Worm (Caenorhabditis elegans) whole organism, L4 larva: Measurements from ENCODE around the gene T07A9.12.

Source experiments
- F10B5.3 ChIP-seq: sonication (generic microtip); optimal IDR thresholded peaks from 2 replicates; lab custom pipeline; 2016; ENCODE audit warnings: mild to moderate bottlenecking, missing genetic modification characterization, missing compliant biosample characterization
- F26F4.8 ChIP-seq: fragments of 200-800 bp; sonication (Bioruptor generic); conservative IDR thresholded peaks from 2 replicates; pipeline ENCODE4 v1.3.6; 2022; ENCODE audit warnings: missing genetic modification characterization, missing compliant biosample characterization
- F44E2.7 ChIP-seq: fragments of 200-800 bp; sonication (Bioruptor generic); IDR thresholded peaks from 2 replicates; pipeline ENCODE4 v2.1.2; 2022; ENCODE audit warnings: missing genetic modification characterization, missing compliant biosample characterization
- R02D3.7 ChIP-seq: fragments of 150-350 bp; sonication (generic microtip); optimal IDR thresholded peaks from 3 replicates; lab custom pipeline; 2014; ENCODE audit warnings: missing biosample characterization, missing genetic modification characterization
- T20F7.1 ChIP-seq: fragments of 200-800 bp; sonication (Bioruptor generic); optimal IDR thresholded peaks from 2 replicates; lab custom pipeline; 2018; ENCODE audit warnings: mild to moderate bottlenecking, missing genetic modification characterization, missing compliant biosample characterization
- Y105C5A.15 ChIP-seq: fragments of 200-800 bp; sonication (Bioruptor generic); IDR thresholded peaks from 2 replicates; pipeline ENCODE4 v1.3.6; 2022; ENCODE audit warnings: missing genetic modification characterization, missing compliant biosample characterization
- Y5F2A.4 ChIP-seq: fragments of 200-800 bp; sonication (Bioruptor generic); optimal IDR thresholded peaks from 2 replicates; lab custom pipeline; 2018; ENCODE audit warnings: mild to moderate bottlenecking, missing genetic modification characterization, missing compliant biosample characterization
- ZK546.5 ChIP-seq, 2 experiments: sonication (generic microtip); optimal IDR thresholded peaks; 2 replicates each; lab custom pipeline; 2017; ENCODE audit warnings: missing biosample characterization in 2 of 2, missing genetic modification characterization in 2 of 2
- aha-1 ChIP-seq: fragments of 150-350 bp; peaks from one replicate; lab custom pipeline; 2014; ENCODE audit warnings: missing biosample characterization, missing genetic modification characterization
- ama-1 ChIP-seq: fragments of 150-350 bp; optimal IDR thresholded peaks from 2 replicates; lab custom pipeline; 2014; ENCODE audit warnings: inconsistent platforms, mixed read lengths
- attf-4 ChIP-seq: sonication (generic microtip); optimal IDR thresholded peaks from 3 replicates; lab custom pipeline; 2017; ENCODE audit warnings: missing biosample characterization, missing genetic modification characterization
- ceh-20 ChIP-seq: fragments of 200-800 bp; sonication (Bioruptor generic); IDR thresholded peaks from 2 replicates; pipeline ENCODE4 v1.3.6; 2022; ENCODE audit warnings: missing genetic modification reagents, missing genetic modification characterization, missing compliant biosample characterization
- ceh-28 ChIP-seq: fragments of 150-350 bp; optimal IDR thresholded peaks from 2 replicates; lab custom pipeline; 2014; ENCODE audit warnings: missing biosample characterization, missing genetic modification reagents, missing genetic modification characterization
- ceh-32 ChIP-seq: sonication (generic microtip); optimal IDR thresholded peaks from 2 replicates; lab custom pipeline; 2016; ENCODE audit warnings: mild to moderate bottlenecking, missing genetic modification characterization, missing compliant biosample characterization; ENCODE audit not compliant: poor library complexity
- ceh-82 ChIP-seq: sonication (generic microtip); optimal IDR thresholded peaks from 2 replicates; lab custom pipeline; 2017; ENCODE audit warnings: missing biosample characterization, missing genetic modification characterization
- daf-16 ChIP-seq, 3 experiments: sonication (generic microtip); optimal IDR thresholded peaks; 2 replicates each; lab custom pipeline; 2016 to 2017; ENCODE audit warnings: missing genetic modification characterization in 3 of 3, missing genetic modification reagents in 3 of 3, mild to moderate bottlenecking in 2 of 3, missing compliant biosample characterization in 2 of 3, missing biosample characterization in 1 of 3, moderate library complexity in 1 of 3
- daf-8 ChIP-seq: fragments of 200-800 bp; sonication (Bioruptor generic); IDR thresholded peaks from 2 replicates; pipeline ENCODE4 v1.3.6; 2022; ENCODE audit warnings: missing genetic modification characterization, missing compliant biosample characterization
- dmd-6 ChIP-seq: fragments of 200-800 bp; sonication (Bioruptor generic); IDR thresholded peaks from 2 replicates; pipeline ENCODE4 v1.3.6; 2022; ENCODE audit warnings: missing genetic modification reagents, missing genetic modification characterization, missing compliant biosample characterization
- dmd-8 ChIP-seq: fragments of 200-800 bp; sonication (Bioruptor generic); IDR thresholded peaks from 2 replicates; pipeline ENCODE4 v1.3.6; 2022; ENCODE audit warnings: missing genetic modification characterization, missing compliant biosample characterization
- dmd-9 ChIP-seq: fragments of 200-800 bp; sonication (Bioruptor generic); IDR thresholded peaks from 2 replicates; pipeline ENCODE4 v1.3.6; 2022; ENCODE audit warnings: missing genetic modification reagents, missing genetic modification characterization, missing compliant biosample characterization
- dpl-1 ChIP-seq: fragments of 150-350 bp; optimal IDR thresholded peaks from 2 replicates; lab custom pipeline; 2014; ENCODE audit warnings: missing biosample characterization, missing genetic modification reagents, missing genetic modification characterization
- dve-1 ChIP-seq: sonication (generic microtip); optimal IDR thresholded peaks from 2 replicates; lab custom pipeline; 2017; ENCODE audit warnings: antibody characterized with exemption, mild to moderate bottlenecking, missing genetic modification characterization, missing compliant biosample characterization; ENCODE audit not compliant: insufficient read depth
- fos-1 ChIP-seq: fragments of 150-350 bp; optimal IDR thresholded peaks from 2 replicates; lab custom pipeline; 2014; ENCODE audit warnings: missing biosample characterization, missing genetic modification characterization
- gei-8 ChIP-seq: fragments of 200-800 bp; sonication (Bioruptor generic); optimal IDR thresholded peaks from 2 replicates; lab custom pipeline; 2018; ENCODE audit warnings: mild to moderate bottlenecking, missing genetic modification characterization, missing compliant biosample characterization
- hif-1 ChIP-seq, 2 experiments: sonication (generic microtip); optimal IDR thresholded peaks; 2 replicates each; lab custom pipeline; 2016 to 2017; ENCODE audit warnings: missing compliant biosample characterization in 2 of 2, missing genetic modification characterization in 2 of 2, missing genetic modification reagents in 2 of 2, missing genotype in 2 of 2, mild to moderate bottlenecking in 1 of 2
- jun-1 ChIP-seq: fragments of 150-350 bp; optimal IDR thresholded peaks from 2 replicates; lab custom pipeline; 2014; ENCODE audit warnings: missing biosample characterization, missing genetic modification reagents, missing genetic modification characterization
- lin-29 ChIP-seq: fragments of 200-800 bp; sonication (Bioruptor generic); IDR thresholded peaks from 2 replicates; pipeline ENCODE4 v1.3.6; 2022; ENCODE audit warnings: missing genetic modification reagents, missing genetic modification characterization, missing compliant biosample characterization
- lin-39 ChIP-seq: fragments of 150-350 bp; optimal IDR thresholded peaks from 2 replicates; lab custom pipeline; 2014; ENCODE audit warnings: missing biosample characterization, missing genetic modification reagents, missing genetic modification characterization
- lir-3 ChIP-seq: sonication (generic microtip); optimal IDR thresholded peaks from 2 replicates; lab custom pipeline; 2016; ENCODE audit warnings: mild to moderate bottlenecking, missing genetic modification characterization, missing compliant biosample characterization
- lsy-2 ChIP-seq, 2 experiments: fragments of 150-350 bp in 1 of 2; sonication (generic microtip) in 1 of 2; optimal IDR thresholded peaks; 2 replicates each; lab custom pipeline; 2014 to 2017; ENCODE audit warnings: missing biosample characterization in 2 of 2, missing genetic modification characterization in 2 of 2
- madf-5 ChIP-seq, 2 experiments: fragments of 200-800 bp; sonication (Bioruptor generic); IDR thresholded peaks; 2 replicates each; pipeline ENCODE4 v1.3.6; 2022; ENCODE audit warnings: missing compliant biosample characterization in 2 of 2, missing genetic modification characterization in 2 of 2
- madf-9 ChIP-seq: fragments of 200-800 bp; sonication (Bioruptor generic); conservative IDR thresholded peaks from 2 replicates; pipeline ENCODE4 v1.3.6; 2022; ENCODE audit warnings: missing genetic modification reagents, missing genetic modification characterization, missing compliant biosample characterization
- mdl-1 ChIP-seq, 2 experiments: fragments of 150-350 bp in 1 of 2; sonication (generic microtip) in 1 of 2; optimal IDR thresholded peaks; 2 replicates each; lab custom pipeline; 2014 to 2017; ENCODE audit warnings: missing biosample characterization in 2 of 2, missing genetic modification characterization in 2 of 2
- mdt-29 ChIP-seq: fragments of 200-800 bp; sonication (Bioruptor generic); IDR thresholded peaks from 2 replicates; pipeline ENCODE4 v1.3.6; 2022; ENCODE audit warnings: missing genetic modification reagents, missing genetic modification characterization, missing compliant biosample characterization
- mep-1 ChIP-seq: fragments of 150-350 bp; sonication (generic microtip); optimal IDR thresholded peaks from 3 replicates; lab custom pipeline; 2014; ENCODE audit warnings: missing biosample characterization, missing genetic modification characterization
- mxl-3 ChIP-seq: fragments of 200-800 bp; sonication (Bioruptor generic); optimal IDR thresholded peaks from 2 replicates; lab custom pipeline; 2018; ENCODE audit warnings: mild to moderate bottlenecking, missing genetic modification characterization, missing compliant biosample characterization
- nhr-10 ChIP-seq: fragments of 150-350 bp; optimal IDR thresholded peaks from 2 replicates; lab custom pipeline; 2014; ENCODE audit warnings: missing biosample characterization, missing genetic modification characterization
- nhr-102 ChIP-seq: sonication (generic microtip); optimal IDR thresholded peaks from 2 replicates; lab custom pipeline; 2016; ENCODE audit warnings: mild to moderate bottlenecking, missing genetic modification characterization, moderate library complexity, missing compliant biosample characterization
- nhr-11 ChIP-seq: fragments of 150-350 bp; optimal IDR thresholded peaks from 2 replicates; lab custom pipeline; 2014; ENCODE audit warnings: missing biosample characterization, missing genetic modification characterization
- nhr-237 ChIP-seq: sonication (generic microtip); optimal IDR thresholded peaks from 2 replicates; lab custom pipeline; 2017; ENCODE audit warnings: missing biosample characterization, missing genetic modification characterization
- nhr-25 ChIP-seq: sonication (generic microtip); optimal IDR thresholded peaks from 2 replicates; lab custom pipeline; 2017; ENCODE audit warnings: missing genetic modification characterization, mild to moderate bottlenecking, missing compliant biosample characterization, antibody characterized with exemption, moderate library complexity, borderline replicate concordance; ENCODE audit not compliant: insufficient read depth
- nhr-6 ChIP-seq: fragments of 150-350 bp; optimal IDR thresholded peaks from 2 replicates; lab custom pipeline; 2014; ENCODE audit warnings: missing biosample characterization, missing genetic modification characterization
- nhr-76 ChIP-seq: fragments of 150-350 bp; optimal IDR thresholded peaks from 2 replicates; lab custom pipeline; 2014; ENCODE audit warnings: missing biosample characterization, missing genetic modification characterization
- nhr-77 ChIP-seq: fragments of 150-350 bp; optimal IDR thresholded peaks from 2 replicates; lab custom pipeline; 2014; ENCODE audit warnings: missing biosample characterization, missing genetic modification characterization
- pha-4 ChIP-seq, 2 experiments: fragments of 150-350 bp in 1 of 2; fragments of 200-800 bp in 1 of 2; sonication (Bioruptor generic) in 1 of 2; IDR thresholded peaks in 1 of 2; optimal IDR thresholded peaks in 1 of 2; 2 replicates each; pipeline versions ENCODE4 v1.3.6 to Lab custom; 2014 to 2022; ENCODE audit warnings: missing genetic modification characterization in 2 of 2, missing genetic modification reagents in 2 of 2, missing biosample characterization in 1 of 2, missing compliant biosample characterization in 1 of 2
- pqm-1 ChIP-seq: sonication (generic microtip); optimal IDR thresholded peaks from 2 replicates; lab custom pipeline; 2017; ENCODE audit warnings: missing biosample characterization, missing genetic modification characterization
- sdz-12 ChIP-seq: fragments of 200-800 bp; sonication (Bioruptor generic); optimal IDR thresholded peaks from 2 replicates; lab custom pipeline; 2018; ENCODE audit warnings: mild to moderate bottlenecking, missing genetic modification characterization, missing compliant biosample characterization
- skn-1 ChIP-seq: fragments of 150-350 bp; optimal IDR thresholded peaks from 2 replicates; lab custom pipeline; 2014; ENCODE audit warnings: missing biosample characterization, missing genetic modification characterization
- spr-3 ChIP-seq: fragments of 200-800 bp; sonication (Bioruptor generic); optimal IDR thresholded peaks from 2 replicates; lab custom pipeline; 2018; ENCODE audit warnings: mild to moderate bottlenecking, missing genetic modification characterization, missing compliant biosample characterization
- unc-130 ChIP-seq: sonication (generic microtip); optimal IDR thresholded peaks from 2 replicates; lab custom pipeline; 2016; ENCODE audit warnings: missing genetic modification reagents, missing genetic modification characterization, missing compliant biosample characterization
- zip-11 ChIP-seq: fragments of 200-800 bp; sonication (Bioruptor generic); IDR thresholded peaks from 2 replicates; pipeline ENCODE4 v1.3.6; 2022; ENCODE audit warnings: missing genetic modification characterization, missing compliant biosample characterization

T07A9.12 gene

ce11 chrIV:390279-390678 is 20.4 kb upstream of the T07A9.12 start, which contains the start of the genes ears-2 and uncp-18:
ears-2 (minus strand) TSS chrIV:390468.
uncp-18 (plus strand) TSS chrIV:390560.
- TF ChIP-seq ceh-20 (GFP tag; lab: Robert Waterston, UW) (peak; percentile 85), Y105C5A.15 (peak; percentile 89), lsy-2 (tag; optimal IDR thresholded peaks at IDR 0.05; lab: Kevin White, UChicago) (peak; percentile 84 to 95), nhr-11 (no peak), nhr-77 (peak; percentile 74), pqm-1 (tag; lab: Kevin White, UChicago) (peak; percentile 54), mxl-3 (GFP tag; lab: Kevin White, UChicago) (peak; percentile 84), hif-1 (tag; optimal IDR thresholded peaks at IDR 0.05; lab: Kevin White, UChicago) (peak; percentile 1 to 92), F44E2.7 (GFP tag; lab: Robert Waterston, UW) (peak; percentile 84; the same call in 1 of the 2 replicates), T20F7.1 (GFP tag; lab: Kevin White, UChicago) (no peak), dmd-9 (GFP tag; lab: Robert Waterston, UW) (peak; percentile 87), F10B5.3 (peak; percentile 55), aha-1 (tag; lab: Kevin White, UChicago) (peak; percentile 96), ama-1 (peak; percentile 17), unc-130 (GFP tag; lab: Kevin White, UChicago) (peak; percentile 97), ceh-28 (tag; lab: Kevin White, UChicago) (no peak), lin-39 (tag; lab: Kevin White, UChicago) (no peak), nhr-237 (tag; lab: Kevin White, UChicago) (no peak), F26F4.8 (GFP tag; lab: Robert Waterston, UW) (no peak), nhr-6 (tag; lab: Kevin White, UChicago) (peak; percentile 87), mdl-1 (tag; optimal IDR thresholded peaks at IDR 0.05; lab: Kevin White, UChicago) (peak in 1 of 2 experiments; percentile 20), jun-1 (tag; lab: Kevin White, UChicago) (no peak), R02D3.7 (peak; percentile 55), nhr-10 (tag; lab: Kevin White, UChicago) (peak; percentile 43), daf-8 (GFP tag; lab: Robert Waterston, UW) (no peak), attf-4 (tag; lab: Kevin White, UChicago) (no peak), ZK546.5 (tag; optimal IDR thresholded peaks at IDR 0.05; lab: Kevin White, UChicago) (no peak), dpl-1 (peak; percentile 81), mdt-29 (GFP tag; lab: Robert Waterston, UW) (peak; percentile 73), gei-8 (GFP tag; lab: Kevin White, UChicago) (peak; percentile 56), ceh-32 (peak; percentile 17), spr-3 (GFP tag; lab: Kevin White, UChicago) (peak; percentile 81), lir-3 (tag; lab: Kevin White, UChicago) (peak; percentile 48), mep-1 (tag; lab: Kevin White, UChicago) (peak; percentile 98), Y5F2A.4 (GFP tag; lab: Kevin White, UChicago) (no peak), dmd-8 (GFP tag; lab: Robert Waterston, UW) (no peak), nhr-76 (tag; lab: Kevin White, UChicago) (no peak), pha-4 (GFP tag; IDR thresholded peaks at IDR 0.05; lab: Robert Waterston, UW) (peak; percentile 90), pha-4 (tag; optimal IDR thresholded peaks at IDR 0.05; lab: Kevin White, UChicago) (no peak), nhr-25 (tag; lab: Kevin White, UChicago) (peak; percentile 69), lin-29 (peak; percentile 75), skn-1 (tag; lab: Kevin White, UChicago) (no peak), madf-5 (GFP tag; IDR thresholded peaks at IDR 0.05; lab: Robert Waterston, UW) (no peak), madf-9 (GFP tag; lab: Robert Waterston, UW) (peak; percentile 76; the same call in 1 of the 2 replicates), ceh-82 (no peak), daf-16 (GFP tag; optimal IDR thresholded peaks at IDR 0.05; lab: Kevin White, UChicago) (peak; percentile 43 to 89), daf-16 (tag; optimal IDR thresholded peaks at IDR 0.05; lab: Kevin White, UChicago) (peak; percentile 79), zip-11 (GFP tag; lab: Robert Waterston, UW) (no peak), nhr-102 (tag; lab: Kevin White, UChicago) (peak; percentile 85), fos-1 (no peak), sdz-12 (GFP tag; lab: Kevin White, UChicago) (peak; percentile 96), dve-1 (tag; lab: Kevin White, UChicago) (peak; percentile 96), dmd-6 (GFP tag; lab: Robert Waterston, UW) (peak; percentile 71)
